Worm (Caenorhabditis elegans): Measurements from ENCODE around the gene Y25C1A.2.

ce11 chrII:3100546-3100945, 11.9 kb upstream of the Y25C1A.2 start, which contains the start of gene srg-24:
- TF ChIP-seq unc-86 (tag; optimal IDR thresholded peaks at IDR 0.05) (no peak), ahr-1 (tag; optimal IDR thresholded peaks at IDR 0.05) (no peak), fkh-10 (GFP tag; optimal IDR thresholded peaks at IDR 0.05) (no peak), ceh-34 (tag; optimal IDR thresholded peaks at IDR 0.05) (no peak), hlh-6 (tag; optimal IDR thresholded peaks at IDR 0.05) (no peak), ceh-9 (tag; optimal IDR thresholded peaks at IDR 0.05) (no peak), tbx-2 (tag; optimal IDR thresholded peaks at IDR 0.05) (no peak), ttx-3 (tag; optimal IDR thresholded peaks at IDR 0.05) (no peak), ceh-24 (tag; optimal IDR thresholded peaks at IDR 0.05) (no peak)
